Fruit fly (Drosophila melanogaster) whole organism, embryonic: ENCODE data around the gene faf.

Experiments used
- BEAF-32 ChIP-seq: fragments of 200-800 bp; sonication (Bioruptor generic); optimal IDR thresholded peaks from 3 replicates; lab custom pipeline; 2017; ENCODE audit warnings: missing biosample characterization, missing genetic modification characterization, mild to moderate bottlenecking, moderate library complexity, missing genetic modification reagents
- Bgb ChIP-seq: fragments of 200-800 bp; sonication (Bioruptor generic); IDR thresholded peaks from 2 replicates; pipeline ENCODE4 v1.3.6; 2022; ENCODE audit warnings: missing biosample characterization, missing genetic modification characterization; ENCODE audit not compliant: partially characterized antibody
- CG10209 ChIP-seq: fragments of 200-800 bp; sonication (Bioruptor generic); optimal IDR thresholded peaks from 3 replicates; lab custom pipeline; 2017; ENCODE audit warnings: missing biosample characterization, mild to moderate bottlenecking, missing genetic modification characterization, missing genetic modification reagents
- CG12769 ChIP-seq: fragments of 200-800 bp; sonication (Bioruptor generic); optimal IDR thresholded peaks from 2 replicates; lab custom pipeline; 2019; ENCODE audit warnings: missing biosample characterization, mild to moderate bottlenecking, missing genetic modification characterization, moderate library complexity
- CG1603 ChIP-seq: fragments of 200-800 bp; sonication (Bioruptor generic); optimal IDR thresholded peaks from 2 replicates; lab custom pipeline; 2019; ENCODE audit warnings: missing biosample characterization, mild to moderate bottlenecking, missing genetic modification characterization, moderate library complexity
- CG17359 ChIP-seq: fragments of 200-800 bp; sonication (Bioruptor generic); optimal IDR thresholded peaks from 3 replicates; lab custom pipeline; 2018; ENCODE audit warnings: missing biosample characterization, mild to moderate bottlenecking, missing genetic modification characterization, moderate library complexity
- CG17802 ChIP-seq: fragments of 200-800 bp; sonication (Bioruptor generic); optimal IDR thresholded peaks from 2 replicates; lab custom pipeline; 2018; ENCODE audit warnings: missing biosample characterization, mild to moderate bottlenecking, missing genetic modification characterization, moderate library complexity
- CG30020 ChIP-seq: fragments of 200-800 bp; optimal IDR thresholded peaks from 2 replicates; lab custom pipeline; 2019; ENCODE audit warnings: missing biosample characterization, mild to moderate bottlenecking, missing genetic modification characterization, moderate library complexity
- CG4404 ChIP-seq: fragments of 200-800 bp; sonication (Bioruptor generic); IDR thresholded peaks from 2 replicates; pipeline ENCODE4 v1.3.6; 2022; ENCODE audit warnings: missing biosample characterization, missing genetic modification characterization
- CG4707 ChIP-seq: fragments of 200-800 bp; sonication (Bioruptor generic); optimal IDR thresholded peaks from 2 replicates; lab custom pipeline; 2018; ENCODE audit warnings: missing biosample characterization, mild to moderate bottlenecking, missing genetic modification characterization, moderate library complexity
- CG4854 ChIP-seq: fragments of 200-800 bp; sonication (Bioruptor generic); optimal IDR thresholded peaks from 2 replicates; lab custom pipeline; 2016; ENCODE audit warnings: missing biosample characterization, missing genetic modification characterization, inconsistent platforms
- CG6254 ChIP-seq: fragments of 200-800 bp; sonication (Bioruptor generic); optimal IDR thresholded peaks from 3 replicates; lab custom pipeline; 2017; ENCODE audit warnings: mild to moderate bottlenecking, missing biosample characterization, missing genetic modification reagents, missing genetic modification characterization
- CG6683 ChIP-seq: fragments of 200-800 bp; sonication (Bioruptor generic); optimal IDR thresholded peaks from 2 replicates; lab custom pipeline; 2017; ENCODE audit warnings: missing biosample characterization, mild to moderate bottlenecking, missing genetic modification characterization, missing genetic modification reagents
- CG6689 ChIP-seq: fragments of 200-800 bp; sonication (Bioruptor generic); IDR thresholded peaks from 2 replicates; pipeline ENCODE4 v1.3.6; 2022; ENCODE audit warnings: missing biosample characterization, missing genetic modification characterization
- CG9437 ChIP-seq: fragments of 200-800 bp; sonication (Bioruptor generic); optimal IDR thresholded peaks from 2 replicates; lab custom pipeline; 2018; ENCODE audit warnings: missing biosample characterization, mild to moderate bottlenecking, missing genetic modification characterization
- D ChIP-seq, 2 experiments: fragments of 200-800 bp in 1 of 2; fragments of >200 bp in 1 of 2; sonication (Bioruptor generic) in 1 of 2; optimal IDR thresholded peaks; 2 replicates in 1 of 2; 3 replicates in 1 of 2; lab custom pipeline; 2017; ENCODE audit warnings: mild to moderate bottlenecking in 1 of 2, missing biosample characterization in 1 of 2, missing genetic modification characterization in 1 of 2, missing genetic modification reagents in 1 of 2
- Dbx ChIP-seq: fragments of 200-800 bp; sonication (Bioruptor generic); IDR thresholded peaks from 3 replicates; pipeline ENCODE4 v1.3.6; 2022; ENCODE audit warnings: missing biosample characterization, missing genetic modification characterization
- Doc3 ChIP-seq: fragments of 200-800 bp; sonication (Bioruptor generic); IDR thresholded peaks from 3 replicates; pipeline ENCODE4 v1.3.6; 2022; ENCODE audit warnings: missing biosample characterization, missing genetic modification characterization; ENCODE audit not compliant: partially characterized antibody
- Elba2 ChIP-seq: fragments of 200-800 bp; sonication (Bioruptor generic); optimal IDR thresholded peaks from 3 replicates; lab custom pipeline; 2016; ENCODE audit warnings: missing biosample characterization, missing genetic modification characterization
- Ets97D ChIP-seq: fragments of 200-800 bp; sonication (Bioruptor generic); optimal IDR thresholded peaks from 3 replicates; lab custom pipeline; 2016; ENCODE audit warnings: missing biosample characterization, missing genetic modification characterization
- Hmr ChIP-seq: fragments of 200-800 bp; sonication (Bioruptor generic); optimal IDR thresholded peaks from 3 replicates; lab custom pipeline; 2017; ENCODE audit warnings: mild to moderate bottlenecking, missing biosample characterization, missing genetic modification reagents, missing genetic modification characterization
- MBD-R2 ChIP-seq: fragments of 200-800 bp; sonication (Bioruptor generic); IDR thresholded peaks from 2 replicates; pipeline ENCODE4 v1.3.6; 2022; ENCODE audit warnings: missing biosample characterization, missing genetic modification characterization
- Max ChIP-seq: fragments of 200-800 bp; sonication (Bioruptor generic); optimal IDR thresholded peaks from 2 replicates; lab custom pipeline; 2016; ENCODE audit warnings: missing biosample characterization, mild to moderate bottlenecking, missing genetic modification characterization
- Med ChIP-seq: fragments of 200-800 bp; sonication (Bioruptor generic); peaks from one replicate; lab custom pipeline; 2016; ENCODE audit warnings: missing biosample characterization, missing genetic modification characterization, mild to moderate bottlenecking, inconsistent platforms, moderate library complexity
- Scr ChIP-seq: fragments of 200-800 bp; sonication (Bioruptor generic); IDR thresholded peaks from 2 replicates; pipeline ENCODE4 v1.3.6; 2022; ENCODE audit warnings: missing biosample characterization, missing genetic modification characterization; ENCODE audit not compliant: partially characterized antibody
- Sry-β ChIP-seq: fragments of 200-800 bp; sonication (Bioruptor generic); optimal IDR thresholded peaks from 2 replicates; lab custom pipeline; 2018; ENCODE audit warnings: missing biosample characterization, mild to moderate bottlenecking, missing genetic modification characterization, moderate library complexity
- Sry-δ ChIP-seq: fragments of 200-800 bp; sonication (Bioruptor generic); optimal IDR thresholded peaks from 2 replicates; lab custom pipeline; 2016; ENCODE audit warnings: missing biosample characterization, missing genetic modification characterization
- Stat92E ChIP-seq, 3 experiments: fragments of >200 bp in 2 of 3; fragments of 200-800 bp in 1 of 3; sonication (Bioruptor generic) in 1 of 3; optimal IDR thresholded peaks; 2 replicates each; lab custom pipeline; 2017 to 2019; ENCODE audit warnings: missing biosample characterization in 3 of 3, missing genetic modification characterization in 3 of 3, mild to moderate bottlenecking in 1 of 3, moderate library complexity in 1 of 3
- Vsx1 ChIP-seq: fragments of 200-800 bp; sonication (Bioruptor generic); optimal IDR thresholded peaks from 2 replicates; lab custom pipeline; 2017; ENCODE audit warnings: missing biosample characterization, mild to moderate bottlenecking, missing genetic modification characterization, missing genetic modification reagents
- amos ChIP-seq: fragments of 200-800 bp; sonication (Bioruptor generic); IDR thresholded peaks from 2 replicates; pipeline ENCODE4 v1.3.6; 2022; ENCODE audit warnings: missing biosample characterization, missing genetic modification characterization; ENCODE audit not compliant: partially characterized antibody
- bcd ChIP-seq: fragments of 200-800 bp; sonication (Bioruptor generic); optimal IDR thresholded peaks from 2 replicates; lab custom pipeline; 2017; ENCODE audit warnings: missing biosample characterization, mild to moderate bottlenecking, missing genetic modification characterization
- chif ChIP-seq, 2 experiments: fragments of 200-800 bp; sonication (Bioruptor generic); optimal IDR thresholded peaks; 3 replicates each; lab custom pipeline; 2016; ENCODE audit warnings: missing biosample characterization in 2 of 2, missing genetic modification characterization in 2 of 2
- dimm ChIP-seq: fragments of 200-800 bp; sonication (Bioruptor generic); IDR thresholded peaks from 2 replicates; pipeline ENCODE4 v1.3.6; 2022; ENCODE audit warnings: missing biosample characterization, missing genetic modification characterization
- emc ChIP-seq: fragments of 200-800 bp; sonication (Bioruptor generic); optimal IDR thresholded peaks from 2 replicates; lab custom pipeline; 2016; ENCODE audit warnings: missing biosample characterization, missing genetic modification characterization
- exex ChIP-seq: fragments of 200-800 bp; sonication (Bioruptor generic); optimal IDR thresholded peaks from 4 replicates; lab custom pipeline; 2018; ENCODE audit warnings: missing biosample characterization, mild to moderate bottlenecking, missing genetic modification characterization, moderate library complexity
- gfzf ChIP-seq: fragments of 200-800 bp; sonication (Bioruptor generic); optimal IDR thresholded peaks from 2 replicates; lab custom pipeline; 2016; ENCODE audit warnings: missing biosample characterization, mild to moderate bottlenecking, missing genetic modification characterization, moderate library complexity
- kay ChIP-seq: fragments of 200-800 bp; sonication (Bioruptor generic); optimal IDR thresholded peaks from 2 replicates; lab custom pipeline; 2016; ENCODE audit warnings: missing biosample characterization, missing genetic modification characterization
- ken ChIP-seq: fragments of 200-800 bp; sonication (Bioruptor generic); IDR thresholded peaks from 3 replicates; pipeline ENCODE4 v1.3.6; 2022; ENCODE audit warnings: missing biosample characterization, missing genetic modification characterization
- lbe ChIP-seq: fragments of 200-800 bp; sonication (Bioruptor generic); optimal IDR thresholded peaks from 2 replicates; lab custom pipeline; 2016; ENCODE audit warnings: missing biosample characterization, mild to moderate bottlenecking, missing genetic modification characterization
- prd ChIP-seq, 3 experiments: fragments of >200 bp in 2 of 3; fragments of 200-800 bp in 1 of 3; sonication (Bioruptor generic) in 1 of 3; optimal IDR thresholded peaks in 2 of 3; IDR thresholded peaks in 1 of 3; 2 replicates in 2 of 3; 3 replicates in 1 of 3; pipeline versions ENCODE4 v1.3.6 to Lab custom; 2017 to 2022; ENCODE audit warnings: missing biosample characterization in 1 of 3, missing genetic modification characterization in 1 of 3
- pzg ChIP-seq: fragments of 200-800 bp; sonication (Bioruptor generic); optimal IDR thresholded peaks from 3 replicates; lab custom pipeline; 2018; ENCODE audit warnings: missing biosample characterization, mild to moderate bottlenecking, missing genetic modification characterization, moderate library complexity
- schlank ChIP-seq: fragments of 200-800 bp; sonication (Bioruptor generic); optimal IDR thresholded peaks from 2 replicates; lab custom pipeline; 2018; ENCODE audit warnings: missing biosample characterization, mild to moderate bottlenecking, missing genetic modification characterization
- sens ChIP-seq: fragments of 200-800 bp; sonication (Bioruptor generic); peaks from one replicate; lab custom pipeline; 2016; ENCODE audit warnings: missing biosample characterization, missing genetic modification characterization
- ssp ChIP-seq: fragments of 200-800 bp; sonication (Bioruptor generic); IDR thresholded peaks from 2 replicates; pipeline ENCODE4 v1.3.6; 2022; ENCODE audit warnings: missing biosample characterization, missing genetic modification characterization
- stwl ChIP-seq: fragments of 200-800 bp; sonication (Bioruptor generic); optimal IDR thresholded peaks from 3 replicates; lab custom pipeline; 2018; ENCODE audit warnings: missing biosample characterization, mild to moderate bottlenecking, missing genetic modification characterization, moderate library complexity
- unc-4 ChIP-seq: fragments of 200-800 bp; sonication (Bioruptor generic); IDR thresholded peaks from 2 replicates; pipeline ENCODE4 v1.3.6; 2022; ENCODE audit warnings: missing biosample characterization, missing genetic modification characterization; ENCODE audit not compliant: partially characterized antibody
- vfl ChIP-seq: fragments of 200-800 bp; sonication (Bioruptor generic); optimal IDR thresholded peaks from 2 replicates; lab custom pipeline; 2016; ENCODE audit warnings: missing biosample characterization, missing genetic modification characterization

The faf gene

DNA sequence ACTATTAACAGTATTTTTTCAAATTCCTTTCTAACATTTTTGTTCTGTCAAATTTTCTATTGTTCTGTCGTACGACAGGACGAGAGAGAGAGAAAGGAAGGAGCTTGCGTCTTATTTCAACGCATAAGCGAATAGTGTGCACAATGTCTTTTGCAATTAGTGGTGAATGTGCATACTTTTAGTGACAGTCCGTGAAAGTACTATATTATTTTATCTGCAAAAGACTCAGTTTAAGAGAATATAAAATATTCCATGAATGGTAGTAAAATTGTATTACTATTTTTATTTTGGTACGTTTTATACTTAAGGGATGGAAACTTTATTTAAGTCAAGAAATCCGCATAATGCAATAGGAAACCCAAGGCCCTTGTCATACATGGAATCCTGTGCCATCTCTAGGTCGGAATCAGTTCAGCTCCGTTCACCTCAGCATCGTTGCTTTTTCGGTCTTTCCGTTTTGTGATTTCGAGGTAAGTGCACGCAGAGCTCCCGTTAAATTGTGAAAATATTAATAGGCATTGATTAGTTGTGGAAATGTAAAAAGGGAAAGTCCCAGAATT lies 38.7 kb upstream of the faf start, which contains the start of gene eEF1alpha2 (continued):
- no peak for TF ChIP-seq Hmr (GFP tag; lab: Kevin White, UChicago)
- TF ChIP-seq CG4404 (GFP tag; lab: Robert Waterston, UW): no peak
- TF ChIP-seq pzg: peak; percentile 12
- no peak for TF ChIP-seq MBD-R2
- peak; percentile 56 for TF ChIP-seq Med (GFP tag; lab: Kevin White, UChicago)
- TF ChIP-seq CG6254 (GFP tag; lab: Kevin White, UChicago): no peak
- TF ChIP-seq prd (optimal IDR thresholded peaks at IDR 0.05; lab: Kevin White, UChicago): no peak
- TF ChIP-seq prd (GFP tag; IDR thresholded peaks at IDR 0.05; lab: Robert Waterston, UW): peak; percentile 21; the same call in 1 of the 3 replicates
- peak; percentile 31 for TF ChIP-seq Sry-β (GFP tag; lab: Kevin White, UChicago)
- no peak for TF ChIP-seq CG17359 (tag; lab: Kevin White, UChicago)
- TF ChIP-seq D (optimal IDR thresholded peaks at IDR 0.05; lab: Kevin White, UChicago): no peak
- no peak for TF ChIP-seq D (GFP tag; optimal IDR thresholded peaks at IDR 0.05; lab: Kevin White, UChicago)
- TF ChIP-seq lbe (GFP tag; lab: Kevin White, UChicago): no peak
- TF ChIP-seq Ets97D (GFP tag; lab: Kevin White, UChicago): peak; percentile 46
- no peak for TF ChIP-seq bcd
- peak; percentile 49 for TF ChIP-seq sens (GFP tag; lab: Kevin White, UChicago)
- TF ChIP-seq Scr (GFP tag; lab: Robert Waterston, UW): peak; percentile 53
- TF ChIP-seq Stat92E (GFP tag; optimal IDR thresholded peaks at IDR 0.05; lab: Kevin White, UChicago): no peak
- no peak for TF ChIP-seq Vsx1 (GFP tag; lab: Kevin White, UChicago)
- TF ChIP-seq Elba2 (GFP tag; lab: Kevin White, UChicago): peak; percentile 53
- no peak for TF ChIP-seq schlank (tag; lab: Kevin White, UChicago)
- no peak for TF ChIP-seq CG4707 (GFP tag; lab: Kevin White, UChicago)
- TF ChIP-seq CG30020: peak; percentile 55
- TF ChIP-seq emc: no peak
- TF ChIP-seq CG4854 (GFP tag; lab: Kevin White, UChicago): no peak
- TF ChIP-seq Max (GFP tag; lab: Kevin White, UChicago): peak; percentile 2
- no peak for TF ChIP-seq chif (GFP tag; optimal IDR thresholded peaks at IDR 0.05; lab: Kevin White, UChicago)
- peak; percentile 95 for TF ChIP-seq CG17802
- peak; percentile 33; the same call in 1 of the 2 replicates for TF ChIP-seq ssp (GFP tag; lab: Robert Waterston, UW)
- no peak for TF ChIP-seq CG9437
- TF ChIP-seq unc-4 (GFP tag; lab: Robert Waterston, UW): 0 out of 2 replicates have a peak, but pooled peaks have one; percentile 33
- TF ChIP-seq kay (GFP tag; lab: Kevin White, UChicago): no peak
- no peak for TF ChIP-seq CG6683 (GFP tag; lab: Kevin White, UChicago)
- TF ChIP-seq gfzf: peak; percentile 3
- TF ChIP-seq CG12769 (tag; lab: Kevin White, UChicago): no peak
- 0 out of 2 replicates have a peak, but pooled peaks have one; percentile 17 for TF ChIP-seq amos (GFP tag; lab: Robert Waterston, UW)
- TF ChIP-seq stwl (tag; lab: Kevin White, UChicago): peak; percentile 20
- 0 out of 2 replicates have a peak, but pooled peaks have one; percentile 30 for TF ChIP-seq Bgb (GFP tag; lab: Robert Waterston, UW)
- TF ChIP-seq ken: no peak
- TF ChIP-seq CG1603 (tag; lab: Kevin White, UChicago): peak; percentile 12
- TF ChIP-seq Sry-δ: peak; percentile 66
- TF ChIP-seq vfl: no peak
- TF ChIP-seq exex (tag; lab: Kevin White, UChicago): no peak
- no peak for TF ChIP-seq CG10209
- TF ChIP-seq BEAF-32 (GFP tag; lab: Kevin White, UChicago): peak; percentile 47
- TF ChIP-seq dimm (GFP tag; lab: Robert Waterston, UW): no peak
- TF ChIP-seq Doc3 (GFP tag; lab: Robert Waterston, UW): 0 out of 3 replicates have a peak, but pooled peaks have one; percentile 11
- TF ChIP-seq Dbx (GFP tag; lab: Robert Waterston, UW): no peak
- peak; percentile 23; the same call in 1 of the 2 replicates for TF ChIP-seq CG6689
